Worm (Caenorhabditis elegans) whole organism, early embryonic: Measurements from ENCODE around the gene rbm-42.

Experiments
- aly-1 ChIP-seq: sonication (generic microtip); optimal IDR thresholded peaks from 2 replicates; lab custom pipeline; 2016; ENCODE audit warnings: missing genetic modification characterization, missing compliant biosample characterization
- ama-1 ChIP-seq: fragments of 150-350 bp; optimal IDR thresholded peaks from 2 replicates; lab custom pipeline; 2014
- ceh-13 ChIP-seq: fragments of 200-800 bp; sonication (Bioruptor generic); optimal IDR thresholded peaks from 2 replicates; lab custom pipeline; 2018; ENCODE audit warnings: mild to moderate bottlenecking, missing genetic modification characterization, missing compliant biosample characterization
- ceh-36 ChIP-seq: sonication (generic microtip); optimal IDR thresholded peaks from 2 replicates; lab custom pipeline; 2016; ENCODE audit warnings: missing genetic modification characterization, inconsistent platforms, missing compliant biosample characterization
- flt-1 ChIP-seq: fragments of 200-800 bp; sonication (Bioruptor generic); IDR thresholded peaks from 2 replicates; pipeline ENCODE4 v1.3.6; 2022; ENCODE audit warnings: missing genetic modification characterization, missing compliant biosample characterization
- hnd-1 ChIP-seq: sonication (generic microtip); optimal IDR thresholded peaks from 2 replicates; lab custom pipeline; 2016; ENCODE audit warnings: missing genetic modification characterization, missing compliant biosample characterization
- sea-1 ChIP-seq: fragments of 200-800 bp; sonication (Bioruptor generic); conservative IDR thresholded peaks from 2 replicates; pipeline ENCODE4 v1.3.6; 2022; ENCODE audit warnings: missing genetic modification characterization, missing compliant biosample characterization
- tbx-11 ChIP-seq: fragments of 200-800 bp; sonication (Bioruptor generic); IDR thresholded peaks from 2 replicates; pipeline ENCODE4 v1.3.6; 2022; ENCODE audit warnings: missing genetic modification characterization, missing compliant biosample characterization
- tra-4 ChIP-seq: sonication (generic microtip); optimal IDR thresholded peaks from 2 replicates; lab custom pipeline; 2017; ENCODE audit warnings: missing genetic modification characterization, missing compliant biosample characterization

DNA sequence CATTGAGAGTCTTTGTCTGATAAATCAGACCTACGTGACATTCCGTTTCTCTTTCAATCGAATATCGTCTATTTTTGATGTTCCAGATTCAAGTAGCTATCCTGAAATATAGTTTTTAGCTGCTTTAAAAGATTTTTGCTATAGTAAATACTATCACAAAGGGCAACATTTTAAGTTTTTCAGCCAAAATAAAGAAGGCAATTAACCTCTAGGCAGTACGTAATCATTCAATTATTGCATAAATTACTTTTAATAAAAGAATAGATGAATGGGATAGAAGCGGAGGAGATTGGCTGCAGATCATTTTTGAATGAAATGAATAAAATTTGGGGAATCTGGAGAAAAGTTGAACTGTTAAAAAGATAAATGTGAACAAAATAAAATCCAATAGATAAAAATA lies 16.7 kb upstream of the rbm-42 start, which contains the start of gene ulp-1:
- no peak for TF ChIP-seq ama-1
- no peak for TF ChIP-seq ceh-36 (tag; lab: Kevin White, UChicago)
- no peak for TF ChIP-seq flt-1 (GFP tag; lab: Robert Waterston, UW)
- TF ChIP-seq sea-1 = no peak
- TF ChIP-seq aly-1 (tag; lab: Kevin White, UChicago) = no peak
- no peak for TF ChIP-seq tra-4 (tag; lab: Kevin White, UChicago)
- no peak for TF ChIP-seq tbx-11 (GFP tag; lab: Robert Waterston, UW)
- TF ChIP-seq hnd-1 (tag; lab: Kevin White, UChicago) = no peak
- TF ChIP-seq ceh-13 (GFP tag; lab: Kevin White, UChicago) = no peak
